Worm (Caenorhabditis elegans) whole organism, L4 larva: ENCODE measurements around the gene pqn-74.

Experiments used
- F49E8.2 ChIP-seq: sonication (generic microtip); optimal IDR thresholded peaks from 2 replicates; lab custom pipeline; 2016; ENCODE audit warnings: missing compliant biosample characterization, mild to moderate bottlenecking, missing genetic modification characterization, borderline replicate concordance
- Y105C5A.15 ChIP-seq: fragments of 200-800 bp; sonication (Bioruptor generic); IDR thresholded peaks from 2 replicates; pipeline ENCODE4 v1.3.6; 2022; ENCODE audit warnings: missing genetic modification characterization, missing compliant biosample characterization
- ZK546.5 ChIP-seq, 2 experiments: sonication (generic microtip); optimal IDR thresholded peaks; 2 replicates each; lab custom pipeline; 2017; ENCODE audit warnings: missing biosample characterization in 2 of 2, missing genetic modification characterization in 2 of 2
- aha-1 ChIP-seq: fragments of 150-350 bp; peaks from one replicate; lab custom pipeline; 2014; ENCODE audit warnings: missing biosample characterization, missing genetic modification characterization
- aly-2 ChIP-seq: sonication (generic microtip); optimal IDR thresholded peaks from 2 replicates; lab custom pipeline; 2018; ENCODE audit warnings: missing biosample characterization, missing genetic modification characterization
- ama-1 ChIP-seq: fragments of 150-350 bp; optimal IDR thresholded peaks from 2 replicates; lab custom pipeline; 2014; ENCODE audit warnings: inconsistent platforms, mixed read lengths
- ceh-62 ChIP-seq: sonication (generic microtip); optimal IDR thresholded peaks from 2 replicates; lab custom pipeline; 2017; ENCODE audit warnings: missing biosample characterization, missing genetic modification characterization
- daf-16 ChIP-seq, 3 experiments: sonication (generic microtip); optimal IDR thresholded peaks; 2 replicates each; lab custom pipeline; 2016 to 2017; ENCODE audit warnings: missing genetic modification characterization in 3 of 3, missing genetic modification reagents in 3 of 3, mild to moderate bottlenecking in 2 of 3, missing compliant biosample characterization in 2 of 3, missing biosample characterization in 1 of 3, moderate library complexity in 1 of 3
- dmd-6 ChIP-seq: fragments of 200-800 bp; sonication (Bioruptor generic); IDR thresholded peaks from 2 replicates; pipeline ENCODE4 v1.3.6; 2022; ENCODE audit warnings: missing genetic modification reagents, missing genetic modification characterization, missing compliant biosample characterization
- dmd-9 ChIP-seq: fragments of 200-800 bp; sonication (Bioruptor generic); IDR thresholded peaks from 2 replicates; pipeline ENCODE4 v1.3.6; 2022; ENCODE audit warnings: missing genetic modification reagents, missing genetic modification characterization, missing compliant biosample characterization
- dpl-1 ChIP-seq: fragments of 150-350 bp; optimal IDR thresholded peaks from 2 replicates; lab custom pipeline; 2014; ENCODE audit warnings: missing biosample characterization, missing genetic modification reagents, missing genetic modification characterization
- dve-1 ChIP-seq: sonication (generic microtip); optimal IDR thresholded peaks from 2 replicates; lab custom pipeline; 2017; ENCODE audit warnings: antibody characterized with exemption, mild to moderate bottlenecking, missing genetic modification characterization, missing compliant biosample characterization; ENCODE audit not compliant: insufficient read depth
- egl-27 ChIP-seq: sonication (generic microtip); optimal IDR thresholded peaks from 3 replicates; lab custom pipeline; 2017; ENCODE audit warnings: missing biosample characterization, missing genetic modification reagents, missing genetic modification characterization
- egl-43 ChIP-seq: fragments of 200-800 bp; sonication (Bioruptor generic); IDR thresholded peaks from 2 replicates; pipeline ENCODE4 v1.3.6; 2022; ENCODE audit warnings: missing genetic modification reagents, missing genetic modification characterization, missing compliant biosample characterization
- fkh-10 ChIP-seq: fragments of 150-350 bp; optimal IDR thresholded peaks from 2 replicates; lab custom pipeline; 2014; ENCODE audit warnings: missing biosample characterization, missing genetic modification reagents, missing genetic modification characterization
- fos-1 ChIP-seq: fragments of 150-350 bp; optimal IDR thresholded peaks from 2 replicates; lab custom pipeline; 2014; ENCODE audit warnings: missing biosample characterization, missing genetic modification characterization
- hif-1 ChIP-seq, 2 experiments: sonication (generic microtip); optimal IDR thresholded peaks; 2 replicates each; lab custom pipeline; 2016 to 2017; ENCODE audit warnings: missing compliant biosample characterization in 2 of 2, missing genetic modification characterization in 2 of 2, missing genetic modification reagents in 2 of 2, missing genotype in 2 of 2, mild to moderate bottlenecking in 1 of 2
- lin-29 ChIP-seq: fragments of 200-800 bp; sonication (Bioruptor generic); IDR thresholded peaks from 2 replicates; pipeline ENCODE4 v1.3.6; 2022; ENCODE audit warnings: missing genetic modification reagents, missing genetic modification characterization, missing compliant biosample characterization
- lin-38 ChIP-seq: fragments of 200-800 bp; sonication (Bioruptor generic); IDR thresholded peaks from 2 replicates; pipeline ENCODE4 v1.3.6; 2022; ENCODE audit warnings: missing genetic modification reagents, missing genetic modification characterization, missing compliant biosample characterization
- lir-3 ChIP-seq: sonication (generic microtip); optimal IDR thresholded peaks from 2 replicates; lab custom pipeline; 2016; ENCODE audit warnings: mild to moderate bottlenecking, missing genetic modification characterization, missing compliant biosample characterization
- lsy-2 ChIP-seq, 2 experiments: fragments of 150-350 bp in 1 of 2; sonication (generic microtip) in 1 of 2; optimal IDR thresholded peaks; 2 replicates each; lab custom pipeline; 2014 to 2017; ENCODE audit warnings: missing biosample characterization in 2 of 2, missing genetic modification characterization in 2 of 2
- mep-1 ChIP-seq: fragments of 150-350 bp; sonication (generic microtip); optimal IDR thresholded peaks from 3 replicates; lab custom pipeline; 2014; ENCODE audit warnings: missing biosample characterization, missing genetic modification characterization
- mes-2 ChIP-seq: sonication (generic microtip); optimal IDR thresholded peaks from 2 replicates; lab custom pipeline; 2016; ENCODE audit warnings: missing genotype, mild to moderate bottlenecking, missing genetic modification characterization, missing compliant biosample characterization; ENCODE audit not compliant: poor library complexity, severe bottlenecking
- mxl-2 ChIP-seq: fragments of 200-800 bp; sonication (Bioruptor generic); conservative IDR thresholded peaks from 2 replicates; pipeline ENCODE4 v1.3.6; 2022; ENCODE audit warnings: missing genetic modification reagents, missing genetic modification characterization, missing compliant biosample characterization
- nhr-111 ChIP-seq: fragments of 200-800 bp; sonication (Bioruptor generic); optimal IDR thresholded peaks from 2 replicates; lab custom pipeline; 2018; ENCODE audit warnings: mild to moderate bottlenecking, missing genetic modification characterization, missing compliant biosample characterization
- nhr-41 ChIP-seq: fragments of 200-800 bp; sonication (Bioruptor generic); IDR thresholded peaks from 2 replicates; pipeline ENCODE4 v1.3.6; 2022; ENCODE audit warnings: missing genetic modification reagents, missing genetic modification characterization, missing compliant biosample characterization
- nhr-48 ChIP-seq: sonication (generic microtip); optimal IDR thresholded peaks from 2 replicates; lab custom pipeline; 2016; ENCODE audit warnings: mild to moderate bottlenecking, missing genetic modification characterization, missing compliant biosample characterization
- nhr-76 ChIP-seq: fragments of 150-350 bp; optimal IDR thresholded peaks from 2 replicates; lab custom pipeline; 2014; ENCODE audit warnings: missing biosample characterization, missing genetic modification characterization
- sdz-12 ChIP-seq: fragments of 200-800 bp; sonication (Bioruptor generic); optimal IDR thresholded peaks from 2 replicates; lab custom pipeline; 2018; ENCODE audit warnings: mild to moderate bottlenecking, missing genetic modification characterization, missing compliant biosample characterization
- skn-1 ChIP-seq: fragments of 150-350 bp; optimal IDR thresholded peaks from 2 replicates; lab custom pipeline; 2014; ENCODE audit warnings: missing biosample characterization, missing genetic modification characterization
- snpc-1.2 ChIP-seq: fragments of 200-800 bp; sonication (Bioruptor generic); IDR thresholded peaks from 2 replicates; pipeline ENCODE4 v1.3.6; 2022; ENCODE audit warnings: missing genetic modification reagents, missing genetic modification characterization, missing compliant biosample characterization
- spr-1 ChIP-seq: sonication (generic microtip); optimal IDR thresholded peaks from 2 replicates; lab custom pipeline; 2016; ENCODE audit warnings: mild to moderate bottlenecking, missing genetic modification characterization, missing compliant biosample characterization
- spr-3 ChIP-seq: fragments of 200-800 bp; sonication (Bioruptor generic); optimal IDR thresholded peaks from 2 replicates; lab custom pipeline; 2018; ENCODE audit warnings: mild to moderate bottlenecking, missing genetic modification characterization, missing compliant biosample characterization
- unc-62 ChIP-seq, 3 experiments: fragments of 150-350 bp in 1 of 3; sonication (generic microtip); optimal IDR thresholded peaks in 2 of 3; peaks in 1 of 3; 1 replicate in 1 of 3; 2 replicates in 2 of 3; lab custom pipeline; 2014 to 2017; ENCODE audit warnings: missing biosample characterization in 3 of 3, missing genetic modification characterization in 3 of 3, missing genetic modification reagents in 3 of 3, missing genotype in 1 of 3
- zag-1 ChIP-seq: fragments of 150-350 bp; optimal IDR thresholded peaks from 2 replicates; lab custom pipeline; 2014; ENCODE audit warnings: missing biosample characterization, missing genetic modification characterization
- zip-11 ChIP-seq: fragments of 200-800 bp; sonication (Bioruptor generic); IDR thresholded peaks from 2 replicates; pipeline ENCODE4 v1.3.6; 2022; ENCODE audit warnings: missing genetic modification characterization, missing compliant biosample characterization
- zip-2 ChIP-seq: fragments of 150-350 bp; optimal IDR thresholded peaks from 2 replicates; lab custom pipeline; 2014; ENCODE audit warnings: missing biosample characterization, missing genetic modification characterization

Gene pqn-74

DNA sequence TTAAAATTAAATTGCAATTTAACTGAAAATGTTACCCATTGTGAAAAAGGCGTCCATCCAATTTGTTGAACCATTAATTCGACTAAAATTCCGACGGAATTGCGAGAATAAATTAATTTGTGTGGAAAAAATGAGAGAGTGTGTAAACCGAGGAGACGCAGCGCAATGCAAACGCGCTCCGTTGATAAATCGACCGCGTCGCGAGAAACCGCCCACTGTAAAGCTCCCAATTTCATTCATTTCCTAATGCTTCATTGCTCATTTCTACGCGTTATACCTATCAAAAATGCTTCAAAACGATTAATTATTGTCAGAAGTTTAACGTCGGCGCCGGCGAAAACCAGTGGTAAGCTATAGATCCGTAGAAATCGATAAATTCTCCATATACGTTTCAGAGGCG, 33.5 kb downstream of the pqn-74 start, which contains the start of the genes Y67H2A.2 and micu-1 (continued):
- TF ChIP-seq F49E8.2 (tag; lab: Kevin White, UChicago) (no peak), aly-2 (no peak), zip-11 (no peak), fos-1 (tag; lab: Kevin White, UChicago) (no peak), dmd-6 (GFP tag; lab: Robert Waterston, UW) (peak; percentile 57), spr-3 (GFP tag; lab: Kevin White, UChicago) (peak; percentile 41), lir-3 (tag; lab: Kevin White, UChicago) (no peak), ZK546.5 (tag; optimal IDR thresholded peaks at IDR 0.05; lab: Kevin White, UChicago) (no peak), egl-43 (no peak), ceh-62 (tag; lab: Kevin White, UChicago) (no peak), nhr-111 (no peak), spr-1 (tag; lab: Kevin White, UChicago) (no peak), nhr-48 (peak; percentile 16), fkh-10 (GFP tag; lab: Kevin White, UChicago) (peak; percentile 62), Y105C5A.15 (GFP tag; lab: Robert Waterston, UW) (no peak), nhr-76 (no peak), nhr-41 (GFP tag; lab: Robert Waterston, UW) (no peak)

DNA sequence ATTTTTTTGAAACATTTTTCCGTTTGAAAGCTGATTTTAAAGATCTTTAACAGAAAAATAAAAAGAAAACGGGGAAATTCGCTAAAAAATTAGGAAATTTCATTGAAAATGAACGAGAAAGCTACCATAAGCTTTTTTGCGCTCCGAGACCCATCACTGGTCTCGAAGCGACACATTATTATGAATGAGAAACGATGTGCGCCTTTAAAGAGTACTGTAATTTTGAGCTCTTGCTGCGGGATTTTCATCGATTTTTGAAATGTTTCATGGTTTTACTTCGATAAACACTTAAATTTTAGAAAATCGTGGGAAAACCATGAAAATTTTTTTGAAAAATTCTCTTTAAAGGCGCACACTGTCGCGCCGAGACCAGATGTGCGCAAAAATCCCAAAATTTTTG, 41.0 kb downstream of the pqn-74 start:
- TF ChIP-seq snpc-1.2 (GFP tag; lab: Robert Waterston, UW): 0 out of 2 replicates have a peak, but pooled peaks have one; percentile 7
- no peak for TF ChIP-seq nhr-48
- TF ChIP-seq mes-2 (tag; lab: Kevin White, UChicago): no peak

DNA sequence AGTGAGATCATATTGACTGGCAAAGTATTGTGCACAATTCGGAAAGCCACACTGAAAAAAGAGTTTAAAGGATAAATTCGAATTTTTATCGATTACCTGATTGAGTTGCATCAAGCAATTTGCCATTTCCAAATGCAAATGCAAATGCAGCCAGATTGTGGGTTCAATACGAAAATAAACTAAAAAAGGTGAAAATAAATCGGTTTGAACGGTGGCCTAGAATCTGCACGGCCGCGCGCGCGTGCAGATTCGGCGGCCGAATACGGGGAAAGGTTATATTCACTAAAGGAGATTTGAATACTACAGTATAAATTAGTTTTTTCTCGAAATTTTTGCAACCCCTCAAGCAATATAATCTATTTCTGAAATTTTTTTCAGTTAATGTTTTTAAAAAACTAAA, 41.9 kb downstream of the pqn-74 start, which contains the start of gene Y67H2A.10:
Y67H2A.10 (minus strand) TSS at position 184 of the 400 bp plus-strand sequence.
- TF ChIP-seq hif-1 (tag; optimal IDR thresholded peaks at IDR 0.05; lab: Kevin White, UChicago) (peak in 1 of 2 experiments; percentile 64), sdz-12 (GFP tag; lab: Kevin White, UChicago) (no peak), aha-1 (tag; lab: Kevin White, UChicago) (peak; percentile 31), dmd-6 (GFP tag; lab: Robert Waterston, UW) (no peak), spr-3 (GFP tag; lab: Kevin White, UChicago) (no peak), lsy-2 (tag; optimal IDR thresholded peaks at IDR 0.05; lab: Kevin White, UChicago) (peak in 1 of 2 experiments; percentile 45), dve-1 (tag; lab: Kevin White, UChicago) (peak; percentile 8), mxl-2 (GFP tag; lab: Robert Waterston, UW) (no peak), zag-1 (tag; lab: Kevin White, UChicago) (no peak), egl-27 (tag; lab: Kevin White, UChicago) (no peak), dpl-1 (GFP tag; lab: Kevin White, UChicago) (peak; percentile 44), daf-16 (GFP tag; optimal IDR thresholded peaks at IDR 0.05; lab: Kevin White, UChicago) (no peak), daf-16 (tag; optimal IDR thresholded peaks at IDR 0.05; lab: Kevin White, UChicago) (no peak), mep-1 (tag; lab: Kevin White, UChicago) (peak; percentile 11), skn-1 (tag; lab: Kevin White, UChicago) (no peak), zip-2 (tag; lab: Kevin White, UChicago) (no peak), lin-38 (GFP tag; lab: Robert Waterston, UW) (peak; percentile 37; the same call in 1 of the 2 replicates), mes-2 (tag; lab: Kevin White, UChicago) (peak; percentile 90)

ce11 chrIV:13282778-13283177, 48.4 kb downstream of the pqn-74 start, which contains the start of gene cpsf-3:
cpsf-3 (minus strand) TSS chrIV:13282878.
- TF ChIP-seq unc-62 (GFP tag; optimal IDR thresholded peaks at IDR 0.05 in 1 of 2; lab: Kevin White, UChicago) (peak in 1 of 2 experiments; percentile 22), unc-62 (tag; optimal IDR thresholded peaks at IDR 0.05; lab: Kevin White, UChicago) (no peak), fos-1 (tag; lab: Kevin White, UChicago) (no peak), lin-29 (no peak), ama-1 (lab: Kevin White, UChicago) (no peak), dmd-9 (no peak)
